Worm (Caenorhabditis elegans) whole organism, young adult: ENCODE results near the gene F32D8.1.
A peak's percentile ranks its signal among the peaks of the same experiment; 100 is the strongest.

Experiments used
- B0019.2 ChIP-seq: fragments of 200-800 bp; sonication (Bioruptor generic); conservative IDR thresholded peaks from 2 replicates; pipeline ENCODE4 v1.3.6; 2022; ENCODE audit warnings: missing genetic modification reagents, missing genetic modification characterization, missing compliant biosample characterization
- B0336.3 ChIP-seq: fragments of 200-800 bp; sonication (Bioruptor generic); IDR thresholded peaks from 2 replicates; pipeline ENCODE4 v1.3.6; 2022; ENCODE audit warnings: missing genetic modification characterization, missing compliant biosample characterization
- F52B5.7 ChIP-seq: sonication (generic microtip); optimal IDR thresholded peaks from 2 replicates; lab custom pipeline; 2016; ENCODE audit warnings: mild to moderate bottlenecking, missing genetic modification characterization, missing compliant biosample characterization
- F57C9.4 ChIP-seq: sonication (generic microtip); optimal IDR thresholded peaks from 2 replicates; lab custom pipeline; 2017; ENCODE audit warnings: mild to moderate bottlenecking, missing genetic modification characterization, missing compliant biosample characterization
- K11D2.4 ChIP-seq: fragments of 200-800 bp; sonication (Bioruptor generic); IDR thresholded peaks from 2 replicates; pipeline ENCODE4 v1.3.6; 2022; ENCODE audit warnings: missing genetic modification reagents, missing genetic modification characterization, missing compliant biosample characterization
- T26A5.8 ChIP-seq: sonication (generic microtip); optimal IDR thresholded peaks from 2 replicates; lab custom pipeline; 2016; ENCODE audit warnings: missing genetic modification characterization, missing compliant biosample characterization
- Y53G8AR.9 ChIP-seq: fragments of 200-800 bp; sonication (Bioruptor generic); conservative IDR thresholded peaks from 2 replicates; pipeline ENCODE4 v1.3.6; 2022; ENCODE audit warnings: missing genetic modification reagents, missing genetic modification characterization, missing compliant biosample characterization
- Y56A3A.18 ChIP-seq: fragments of 200-800 bp; sonication (Bioruptor generic); IDR thresholded peaks from 2 replicates; pipeline ENCODE4 v1.3.6; 2022; ENCODE audit warnings: missing genetic modification reagents, missing genetic modification characterization, missing compliant biosample characterization
- aptf-3 ChIP-seq: fragments of 200-800 bp; sonication (Bioruptor generic); IDR thresholded peaks from 2 replicates; pipeline ENCODE4 v1.3.6; 2022; ENCODE audit warnings: missing genetic modification characterization, missing compliant biosample characterization
- atf-7 ChIP-seq: sonication (generic microtip); optimal IDR thresholded peaks from 2 replicates; lab custom pipeline; 2017; ENCODE audit warnings: mild to moderate bottlenecking, missing genetic modification characterization, missing compliant biosample characterization
- athp-1 ChIP-seq: sonication (generic microtip); optimal IDR thresholded peaks from 2 replicates; lab custom pipeline; 2017; ENCODE audit warnings: mild to moderate bottlenecking, missing genetic modification characterization, missing compliant biosample characterization
- bed-1 ChIP-seq: fragments of 200-800 bp; sonication (Bioruptor generic); IDR thresholded peaks from 2 replicates; pipeline ENCODE4 v1.3.6; 2022; ENCODE audit warnings: missing genetic modification reagents, missing genetic modification characterization, missing compliant biosample characterization
- ccch-3 ChIP-seq: fragments of 200-800 bp; sonication (Bioruptor generic); optimal IDR thresholded peaks from 2 replicates; lab custom pipeline; 2018; ENCODE audit warnings: mild to moderate bottlenecking, missing genetic modification characterization, missing compliant biosample characterization
- cebp-1 ChIP-seq, 2 experiments: fragments of 200-800 bp in 1 of 2; sonication (Bioruptor generic) in 1 of 2; sonication (generic microtip) in 1 of 2; IDR thresholded peaks in 1 of 2; optimal IDR thresholded peaks in 1 of 2; 2 replicates each; pipeline versions ENCODE4 v1.3.6 to Lab custom; 2017 to 2022; ENCODE audit warnings: missing compliant biosample characterization in 2 of 2, missing genetic modification characterization in 2 of 2, mild to moderate bottlenecking in 1 of 2, missing genetic modification reagents in 1 of 2, moderate library complexity in 1 of 2
- cebp-2 ChIP-seq: fragments of 200-800 bp; sonication (Bioruptor generic); IDR thresholded peaks from 2 replicates; pipeline ENCODE4 v1.3.6; 2022; ENCODE audit warnings: missing genetic modification characterization, missing compliant biosample characterization
- ceh-58 ChIP-seq: fragments of 200-800 bp; sonication (Bioruptor generic); IDR thresholded peaks from 2 replicates; pipeline ENCODE4 v1.3.6; 2022; ENCODE audit warnings: missing genetic modification characterization, missing compliant biosample characterization
- ceh-79 ChIP-seq: sonication (generic microtip); optimal IDR thresholded peaks from 2 replicates; lab custom pipeline; 2017; ENCODE audit warnings: mild to moderate bottlenecking, missing genetic modification characterization, missing compliant biosample characterization
- ceh-91 ChIP-seq: fragments of 200-800 bp; sonication (Bioruptor generic); IDR thresholded peaks from 2 replicates; pipeline ENCODE4 v1.3.6; 2022; ENCODE audit warnings: missing genetic modification reagents, missing genetic modification characterization, missing compliant biosample characterization
- die-1 ChIP-seq: sonication (generic microtip); optimal IDR thresholded peaks from 2 replicates; lab custom pipeline; 2016; ENCODE audit warnings: missing genotype, mild to moderate bottlenecking, missing genetic modification characterization, missing compliant biosample characterization
- egl-18 ChIP-seq: fragments of 200-800 bp; sonication (Bioruptor generic); IDR thresholded peaks from 2 replicates; pipeline ENCODE4 v1.3.6; 2022; ENCODE audit warnings: missing genetic modification reagents, missing genetic modification characterization, missing compliant biosample characterization
- egrh-3 ChIP-seq: fragments of 200-800 bp; sonication (Bioruptor generic); IDR thresholded peaks from 2 replicates; pipeline ENCODE4 v1.3.6; 2022; ENCODE audit warnings: missing genetic modification reagents, missing genetic modification characterization, missing compliant biosample characterization
- ekl-4 ChIP-seq: fragments of 200-800 bp; sonication (Bioruptor generic); IDR thresholded peaks from 2 replicates; pipeline ENCODE4 v1.3.6; 2022; ENCODE audit warnings: missing genetic modification reagents, missing genetic modification characterization, missing compliant biosample characterization
- hlh-12 ChIP-seq: sonication (generic microtip); optimal IDR thresholded peaks from 2 replicates; lab custom pipeline; 2016; ENCODE audit warnings: missing genetic modification characterization, missing compliant biosample characterization
- hlh-26 ChIP-seq: fragments of 200-800 bp; sonication (Bioruptor generic); conservative IDR thresholded peaks from 2 replicates; pipeline ENCODE4 v1.3.6; 2022; ENCODE audit warnings: missing genetic modification reagents, missing genetic modification characterization, missing compliant biosample characterization
- hmg-1.2 ChIP-seq: fragments of 200-800 bp; sonication (Bioruptor generic); IDR thresholded peaks from 2 replicates; pipeline ENCODE4 v1.3.6; 2022; ENCODE audit warnings: missing genetic modification reagents, missing genetic modification characterization, missing compliant biosample characterization
- let-526 ChIP-seq: fragments of 200-800 bp; sonication (Bioruptor generic); IDR thresholded peaks from 2 replicates; pipeline ENCODE4 v1.3.6; 2022; ENCODE audit warnings: missing genetic modification reagents, missing genetic modification characterization, missing compliant biosample characterization
- let-607 ChIP-seq, 2 experiments: fragments of 200-800 bp in 1 of 2; sonication (Bioruptor generic) in 1 of 2; sonication (generic microtip) in 1 of 2; optimal IDR thresholded peaks; 2 replicates each; lab custom pipeline; 2016 to 2018; ENCODE audit warnings: mild to moderate bottlenecking in 2 of 2, missing compliant biosample characterization in 2 of 2, missing genetic modification characterization in 2 of 2, moderate library complexity in 2 of 2, missing genotype in 1 of 2
- lin-54 ChIP-seq: fragments of 200-800 bp; sonication (Bioruptor generic); optimal IDR thresholded peaks from 2 replicates; lab custom pipeline; 2018; ENCODE audit warnings: mild to moderate bottlenecking, missing genetic modification characterization, missing compliant biosample characterization
- lsl-1 ChIP-seq: fragments of 200-800 bp; sonication (Bioruptor generic); optimal IDR thresholded peaks from 2 replicates; lab custom pipeline; 2018; ENCODE audit warnings: mild to moderate bottlenecking, missing genetic modification characterization, moderate library complexity, missing compliant biosample characterization
- madf-6 ChIP-seq: fragments of 200-800 bp; sonication (Bioruptor generic); IDR thresholded peaks from 2 replicates; pipeline ENCODE4 v1.3.6; 2022; ENCODE audit warnings: missing genetic modification reagents, missing genetic modification characterization, missing compliant biosample characterization
- mel-28 ChIP-seq: sonication (generic microtip); optimal IDR thresholded peaks from 2 replicates; lab custom pipeline; 2016; ENCODE audit warnings: borderline replicate concordance, mild to moderate bottlenecking, missing genetic modification characterization, missing compliant biosample characterization
- mes-4 ChIP-seq: sonication (generic microtip); optimal IDR thresholded peaks from 2 replicates; lab custom pipeline; 2016; ENCODE audit warnings: missing genotype, missing genetic modification characterization, missing compliant biosample characterization
- nhr-27 ChIP-seq: fragments of 200-800 bp; sonication (Bioruptor generic); optimal IDR thresholded peaks from 2 replicates; lab custom pipeline; 2018; ENCODE audit warnings: mild to moderate bottlenecking, missing genetic modification characterization, moderate library complexity, missing compliant biosample characterization
- nhr-80 ChIP-seq: sonication (generic microtip); optimal IDR thresholded peaks from 2 replicates; lab custom pipeline; 2016; ENCODE audit warnings: missing genetic modification characterization, missing compliant biosample characterization
- nhr-90 ChIP-seq: sonication (generic microtip); optimal IDR thresholded peaks from 2 replicates; lab custom pipeline; 2016; ENCODE audit warnings: missing genotype, mild to moderate bottlenecking, missing genetic modification characterization, missing compliant biosample characterization
- pbrm-1 ChIP-seq: fragments of 200-800 bp; sonication (Bioruptor generic); IDR thresholded peaks from 2 replicates; pipeline ENCODE4 v1.3.6; 2022; ENCODE audit warnings: missing genetic modification reagents, missing genetic modification characterization, missing compliant biosample characterization
- rec-8 ChIP-seq, 2 experiments: sonication (generic microtip); optimal IDR thresholded peaks; 2 replicates each; lab custom pipeline; 2016; ENCODE audit warnings: mild to moderate bottlenecking in 2 of 2, missing genetic modification characterization in 2 of 2, missing genetic modification reagents in 2 of 2, missing genotype in 2 of 2, missing biosample characterization in 1 of 2, missing compliant biosample characterization in 1 of 2, moderate library complexity in 1 of 2
- rpc-1 ChIP-seq, 2 experiments: fragments of 150-350 bp in 1 of 2; sonication (generic microtip) in 1 of 2; optimal IDR thresholded peaks; 2 replicates each; lab custom pipeline; 2014 to 2018; ENCODE audit warnings: missing biosample characterization in 1 of 2, missing genetic modification characterization in 1 of 2, missing genetic modification reagents in 1 of 2, missing genotype in 1 of 2
- sea-2 ChIP-seq: fragments of 200-800 bp; sonication (Bioruptor generic); IDR thresholded peaks from 2 replicates; pipeline ENCODE4 v1.3.6; 2022; ENCODE audit warnings: missing genetic modification characterization, missing compliant biosample characterization
- snpc-3.4 ChIP-seq: sonication (generic microtip); optimal IDR thresholded peaks from 2 replicates; lab custom pipeline; 2017; ENCODE audit warnings: missing genetic modification characterization, mild to moderate bottlenecking, missing compliant biosample characterization, antibody characterized with exemption, moderate library complexity, missing genotype, missing genetic modification reagents
- snpc-4 ChIP-seq, 5 experiments: fragments of 150-350 bp in 1 of 5; sonication (generic microtip) in 4 of 5; optimal IDR thresholded peaks; 2 replicates each; lab custom pipeline; 2014 to 2018; ENCODE audit warnings: missing genetic modification characterization in 5 of 5, missing biosample characterization in 3 of 5, antibody characterized with exemption in 2 of 5, mild to moderate bottlenecking in 2 of 5, missing compliant biosample characterization in 2 of 5, missing genotype in 2 of 5, moderate library complexity in 2 of 5, missing genetic modification reagents in 1 of 5
- somi-1 ChIP-seq: fragments of 200-800 bp; sonication (Bioruptor generic); optimal IDR thresholded peaks from 2 replicates; lab custom pipeline; 2018; ENCODE audit warnings: mild to moderate bottlenecking, missing genetic modification characterization, missing compliant biosample characterization
- tbp1 ChIP-seq: fragments of 200-800 bp; sonication (Bioruptor generic); optimal IDR thresholded peaks from 2 replicates; lab custom pipeline; 2018; ENCODE audit warnings: mild to moderate bottlenecking, missing genetic modification characterization, missing compliant biosample characterization
- zfh-2 ChIP-seq: fragments of 200-800 bp; sonication (Bioruptor generic); conservative IDR thresholded peaks from 2 replicates; pipeline ENCODE4 v1.3.6; 2022; ENCODE audit warnings: missing genetic modification reagents, missing genetic modification characterization, missing compliant biosample characterization
- ztf-18 ChIP-seq: sonication (generic microtip); optimal IDR thresholded peaks from 2 replicates; lab custom pipeline; 2016; ENCODE audit warnings: missing genotype, mild to moderate bottlenecking, missing genetic modification characterization, missing compliant biosample characterization
- ztf-22 ChIP-seq: fragments of 200-800 bp; sonication (Bioruptor generic); optimal IDR thresholded peaks from 2 replicates; lab custom pipeline; 2018; ENCODE audit warnings: mild to moderate bottlenecking, missing genetic modification characterization, moderate library complexity, missing compliant biosample characterization
- ztf-28 ChIP-seq: fragments of 200-800 bp; sonication (Bioruptor generic); IDR thresholded peaks from 2 replicates; pipeline ENCODE4 v1.3.6; 2022; ENCODE audit warnings: missing genetic modification reagents, missing genetic modification characterization, missing compliant biosample characterization
- ztf-6 ChIP-seq: fragments of 200-800 bp; sonication (Bioruptor generic); IDR thresholded peaks from 2 replicates; pipeline ENCODE4 v1.3.6; 2022; ENCODE audit warnings: missing genetic modification reagents, missing genetic modification characterization, missing compliant biosample characterization

Gene F32D8.1

ce11 chrV:10887564-10887963 lies 6.9 kb downstream of the F32D8.1 start (continued):
- TF ChIP-seq Y53G8AR.9 (GFP tag; lab: Robert Waterston, UW): peak; percentile 56; the same call in 1 of the 2 replicates
- no peak for TF ChIP-seq hmg-1.2 (GFP tag; lab: Robert Waterston, UW)
- peak; percentile 83 for TF ChIP-seq F57C9.4 (tag; lab: Kevin White, UChicago)
- TF ChIP-seq egl-18 (GFP tag; lab: Robert Waterston, UW): no peak
- no peak for TF ChIP-seq ztf-22 (GFP tag; lab: Kevin White, UChicago)
- no peak for TF ChIP-seq egrh-3
- no peak for TF ChIP-seq B0019.2 (GFP tag; lab: Robert Waterston, UW)
- no peak for TF ChIP-seq ceh-79
- TF ChIP-seq die-1 (tag; lab: Kevin White, UChicago): peak; percentile 2
- no peak for TF ChIP-seq cebp-2 (GFP tag; lab: Robert Waterston, UW)
- no peak for TF ChIP-seq ztf-28
- no peak for TF ChIP-seq hlh-26 (GFP tag; lab: Robert Waterston, UW)
- no peak for TF ChIP-seq tbp1
- no peak for TF ChIP-seq ztf-18 (tag; lab: Kevin White, UChicago)
- no peak for TF ChIP-seq nhr-27 (tag; lab: Kevin White, UChicago)
- no peak for TF ChIP-seq ceh-91 (GFP tag; lab: Robert Waterston, UW)
- TF ChIP-seq K11D2.4: peak; percentile 64; the same call in 1 of the 2 replicates
- no peak for TF ChIP-seq rpc-1 (optimal IDR thresholded peaks at IDR 0.05; lab: Kevin White, UChicago)
- no peak for TF ChIP-seq rpc-1 (tag; optimal IDR thresholded peaks at IDR 0.05; lab: Kevin White, UChicago)
- TF ChIP-seq lsl-1: no peak
- TF ChIP-seq somi-1 (GFP tag; lab: Kevin White, UChicago): peak; percentile 42
- no peak for TF ChIP-seq nhr-80 (tag; lab: Kevin White, UChicago)
- TF ChIP-seq atf-7: peak; percentile 31
- no peak for TF ChIP-seq snpc-3.4 (tag; lab: Kevin White, UChicago)
- TF ChIP-seq let-607 (tag; optimal IDR thresholded peaks at IDR 0.05; lab: Kevin White, UChicago): peak in 1 of 2 experiments; percentile 20
- TF ChIP-seq F52B5.7 (tag; lab: Kevin White, UChicago): peak; percentile 3
- no peak for TF ChIP-seq T26A5.8 (tag; lab: Kevin White, UChicago)
- no peak for TF ChIP-seq ccch-3 (GFP tag; lab: Kevin White, UChicago)
- no peak for TF ChIP-seq mes-4 (tag; lab: Kevin White, UChicago)
- no peak for TF ChIP-seq sea-2
- no peak for TF ChIP-seq ekl-4 (GFP tag; lab: Robert Waterston, UW)
- TF ChIP-seq cebp-1 (GFP tag; IDR thresholded peaks at IDR 0.05; lab: Robert Waterston, UW): no peak
- peak; percentile 49 for TF ChIP-seq cebp-1 (tag; optimal IDR thresholded peaks at IDR 0.05; lab: Kevin White, UChicago)
- peak; percentile 13 for TF ChIP-seq lin-54 (GFP tag; lab: Kevin White, UChicago)
- TF ChIP-seq mel-28 (tag; lab: Kevin White, UChicago): no peak
- TF ChIP-seq ztf-6 (GFP tag; lab: Robert Waterston, UW): no peak
- TF ChIP-seq let-526 (GFP tag; lab: Robert Waterston, UW): no peak
- TF ChIP-seq pbrm-1 (GFP tag; lab: Robert Waterston, UW): peak; percentile 57
- peak; percentile 18 for TF ChIP-seq athp-1 (tag; lab: Kevin White, UChicago)
- no peak for TF ChIP-seq aptf-3 (GFP tag; lab: Robert Waterston, UW)
- peak; percentile 86 for TF ChIP-seq Y56A3A.18 (GFP tag; lab: Robert Waterston, UW)
- TF ChIP-seq ceh-58 (GFP tag; lab: Robert Waterston, UW): no peak
- TF ChIP-seq madf-6: no peak
- TF ChIP-seq nhr-90 (tag; lab: Kevin White, UChicago): peak; percentile 51
- TF ChIP-seq B0336.3 (GFP tag; lab: Robert Waterston, UW): peak; percentile 62; the same call in 1 of the 2 replicates
- no peak for TF ChIP-seq hlh-12
- no peak for TF ChIP-seq snpc-4 (GFP tag; optimal IDR thresholded peaks at IDR 0.05; lab: Kevin White, UChicago)
- no peak for TF ChIP-seq snpc-4 (tag; optimal IDR thresholded peaks at IDR 0.05; lab: Kevin White, UChicago)
- no peak for TF ChIP-seq bed-1 (GFP tag; lab: Robert Waterston, UW)
- TF ChIP-seq zfh-2 (GFP tag; lab: Robert Waterston, UW): no peak
- no peak for TF ChIP-seq rec-8 (tag; optimal IDR thresholded peaks at IDR 0.05; lab: Kevin White, UChicago)
